Fruit fly (Drosophila melanogaster) Kc167 (cell line): Measurements from ENCODE around the gene CG44139.

Experiments used
- Myc ChIP-seq: fragments of >200 bp; optimal IDR thresholded peaks from 2 replicates; lab custom pipeline; 2017; ENCODE audit warnings: missing external identifiers
- h ChIP-seq: fragments of >200 bp; optimal IDR thresholded peaks from 3 replicates; lab custom pipeline; 2018; ENCODE audit warnings: missing external identifiers
- insv ChIP-seq: fragments of >200 bp; optimal IDR thresholded peaks from 3 replicates; lab custom pipeline; 2018; ENCODE audit warnings: missing external identifiers
- psq ChIP-seq: fragments of >200 bp; optimal IDR thresholded peaks from 2 replicates; lab custom pipeline; 2017; ENCODE audit warnings: missing external identifiers

DNA sequence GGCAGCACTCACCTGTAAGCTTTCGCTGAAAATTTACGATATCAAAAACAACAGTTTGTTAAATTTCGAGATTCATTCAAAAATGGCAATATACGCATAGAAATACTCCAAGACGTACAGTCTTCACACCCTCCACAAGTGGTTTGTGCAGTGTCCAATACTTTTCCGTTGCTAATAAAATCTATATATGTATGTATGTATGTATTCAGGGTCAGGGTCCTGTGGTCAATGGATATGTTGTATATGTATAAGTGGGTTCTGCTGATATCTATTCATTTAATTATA, 48.2 kb upstream of the CG44139 start:
- TF ChIP-seq h (lab: Kevin White, UChicago) (no peak), psq (lab: Kevin White, UChicago) (no peak), insv (lab: Kevin White, UChicago) (no peak), Myc (lab: Kevin White, UChicago) (no peak)
